Fruit fly (Drosophila melanogaster) whole organism, embryonic: ENCODE measurements around the gene Mfe2.

ENCODE experiments used
- CG10147 ChIP-seq: fragments of 200-800 bp; sonication (Bioruptor generic); optimal IDR thresholded peaks from 2 replicates; lab custom pipeline; 2019; ENCODE audit warnings: missing biosample characterization, mild to moderate bottlenecking, missing genetic modification characterization, moderate library complexity
- CG10267 ChIP-seq: fragments of 200-800 bp; sonication (Bioruptor generic); optimal IDR thresholded peaks from 2 replicates; lab custom pipeline; 2018; ENCODE audit warnings: missing biosample characterization, mild to moderate bottlenecking, missing genetic modification characterization, moderate library complexity
- CG12236 ChIP-seq: fragments of 200-800 bp; sonication (Bioruptor generic); optimal IDR thresholded peaks from 2 replicates; lab custom pipeline; 2016; ENCODE audit warnings: missing biosample characterization, missing genetic modification characterization
- CG15011 ChIP-seq: fragments of 200-800 bp; sonication (Bioruptor generic); optimal IDR thresholded peaks from 3 replicates; lab custom pipeline; 2018; ENCODE audit warnings: missing biosample characterization, mild to moderate bottlenecking, missing genetic modification characterization
- CG1529 ChIP-seq: fragments of 200-800 bp; sonication (Bioruptor generic); optimal IDR thresholded peaks from 3 replicates; lab custom pipeline; 2018; ENCODE audit warnings: missing biosample characterization, missing genetic modification characterization
- CG1603 ChIP-seq: fragments of 200-800 bp; sonication (Bioruptor generic); optimal IDR thresholded peaks from 2 replicates; lab custom pipeline; 2019; ENCODE audit warnings: missing biosample characterization, mild to moderate bottlenecking, missing genetic modification characterization, moderate library complexity
- CG17568 ChIP-seq: fragments of 200-800 bp; sonication (Bioruptor generic); optimal IDR thresholded peaks from 2 replicates; lab custom pipeline; 2018; ENCODE audit warnings: missing biosample characterization, mild to moderate bottlenecking, missing genetic modification characterization, moderate library complexity
- CG2116 ChIP-seq: fragments of 200-800 bp; sonication (Bioruptor generic); optimal IDR thresholded peaks from 3 replicates; lab custom pipeline; 2018; ENCODE audit warnings: missing biosample characterization, mild to moderate bottlenecking, missing genetic modification characterization
- CG2202 ChIP-seq: fragments of 200-800 bp; sonication (Bioruptor generic); optimal IDR thresholded peaks from 2 replicates; lab custom pipeline; 2018; ENCODE audit warnings: missing biosample characterization, mild to moderate bottlenecking, missing genetic modification characterization
- CG3726 ChIP-seq: fragments of 200-800 bp; sonication (Bioruptor generic); IDR thresholded peaks from 3 replicates; pipeline ENCODE4, ENCODE4 v1.3.6; 2022; ENCODE audit warnings: missing biosample characterization, missing genetic modification characterization
- CG7786 ChIP-seq: fragments of 200-800 bp; sonication (Bioruptor generic); optimal IDR thresholded peaks from 2 replicates; lab custom pipeline; 2016; ENCODE audit warnings: missing biosample characterization, missing genetic modification characterization
- CG7839 ChIP-seq: fragments of 200-800 bp; sonication (Bioruptor generic); optimal IDR thresholded peaks from 3 replicates; lab custom pipeline; 2018; ENCODE audit warnings: missing biosample characterization, mild to moderate bottlenecking, missing genetic modification characterization, moderate library complexity
- CG8944 ChIP-seq: fragments of 200-800 bp; sonication (Bioruptor generic); optimal IDR thresholded peaks from 3 replicates; lab custom pipeline; 2016; ENCODE audit warnings: missing biosample characterization, missing genetic modification characterization
- Dad ChIP-seq: fragments of 200-800 bp; sonication (Bioruptor generic); optimal IDR thresholded peaks from 3 replicates; lab custom pipeline; 2016; ENCODE audit warnings: missing biosample characterization, missing genetic modification characterization
- Dbx ChIP-seq: fragments of 200-800 bp; sonication (Bioruptor generic); IDR thresholded peaks from 3 replicates; pipeline ENCODE4 v1.3.6; 2022; ENCODE audit warnings: missing biosample characterization, missing genetic modification characterization
- Dll ChIP-seq: fragments of 200-800 bp; sonication (Bioruptor generic); IDR thresholded peaks from 4 replicates; pipeline ENCODE4 v1.3.6; 2022; ENCODE audit warnings: missing biosample characterization, missing genetic modification characterization; ENCODE audit not compliant: partially characterized antibody
- Doc3 ChIP-seq: fragments of 200-800 bp; sonication (Bioruptor generic); IDR thresholded peaks from 3 replicates; pipeline ENCODE4 v1.3.6; 2022; ENCODE audit warnings: missing biosample characterization, missing genetic modification characterization; ENCODE audit not compliant: partially characterized antibody
- Dp ChIP-seq: fragments of 200-800 bp; sonication (Bioruptor generic); optimal IDR thresholded peaks from 2 replicates; lab custom pipeline; 2018; ENCODE audit warnings: missing biosample characterization, mild to moderate bottlenecking, missing genetic modification characterization, moderate library complexity
- Dref ChIP-seq: fragments of 200-800 bp; sonication (Bioruptor generic); IDR thresholded peaks from 2 replicates; pipeline ENCODE4 v1.3.6; 2022; ENCODE audit warnings: missing biosample characterization, missing genetic modification characterization
- E2f2 ChIP-seq: fragments of 200-800 bp; sonication (Bioruptor generic); IDR thresholded peaks from 2 replicates; pipeline ENCODE4 v1.3.6; 2022; ENCODE audit warnings: missing biosample characterization, missing genetic modification characterization
- Ets97D ChIP-seq: fragments of 200-800 bp; sonication (Bioruptor generic); optimal IDR thresholded peaks from 3 replicates; lab custom pipeline; 2016; ENCODE audit warnings: missing biosample characterization, missing genetic modification characterization
- Fer3 ChIP-seq: fragments of 200-800 bp; sonication (Bioruptor generic); optimal IDR thresholded peaks from 2 replicates; lab custom pipeline; 2018; ENCODE audit warnings: missing biosample characterization, mild to moderate bottlenecking, missing genetic modification characterization, moderate library complexity
- Hsf ChIP-seq: fragments of 200-800 bp; sonication (Bioruptor generic); optimal IDR thresholded peaks from 3 replicates; lab custom pipeline; 2016; ENCODE audit warnings: missing biosample characterization, missing genetic modification characterization
- Kr ChIP-seq: fragments of 200-800 bp; sonication (Bioruptor generic); optimal IDR thresholded peaks from 2 replicates; lab custom pipeline; 2017; ENCODE audit warnings: missing biosample characterization, mild to moderate bottlenecking, missing genetic modification characterization
- Myb ChIP-seq: fragments of 200-800 bp; sonication (Bioruptor generic); optimal IDR thresholded peaks from 2 replicates; lab custom pipeline; 2016; ENCODE audit warnings: missing biosample characterization, missing genetic modification characterization
- Opbp ChIP-seq: fragments of 200-800 bp; sonication (Bioruptor generic); IDR thresholded peaks from 3 replicates; pipeline ENCODE4 v1.3.6; 2022; ENCODE audit warnings: missing biosample characterization, missing genetic modification characterization; ENCODE audit not compliant: partially characterized antibody
- Scr ChIP-seq: fragments of 200-800 bp; sonication (Bioruptor generic); IDR thresholded peaks from 2 replicates; pipeline ENCODE4 v1.3.6; 2022; ENCODE audit warnings: missing biosample characterization, missing genetic modification characterization; ENCODE audit not compliant: partially characterized antibody
- Six4 ChIP-seq: fragments of 200-800 bp; sonication (Bioruptor generic); optimal IDR thresholded peaks from 2 replicates; lab custom pipeline; 2016; ENCODE audit warnings: missing biosample characterization, missing genetic modification characterization
- Sry-δ ChIP-seq: fragments of 200-800 bp; sonication (Bioruptor generic); optimal IDR thresholded peaks from 2 replicates; lab custom pipeline; 2016; ENCODE audit warnings: missing biosample characterization, missing genetic modification characterization
- Ssrp ChIP-seq: fragments of 200-800 bp; sonication (Bioruptor generic); optimal IDR thresholded peaks from 2 replicates; lab custom pipeline; 2018; ENCODE audit warnings: missing biosample characterization, mild to moderate bottlenecking, missing genetic modification characterization, moderate library complexity
- chn ChIP-seq: fragments of 200-800 bp; sonication (Bioruptor generic); optimal IDR thresholded peaks from 2 replicates; lab custom pipeline; 2016; ENCODE audit warnings: missing biosample characterization, missing genetic modification characterization
- dmrt99B ChIP-seq: fragments of 200-800 bp; sonication (Bioruptor generic); optimal IDR thresholded peaks from 2 replicates; lab custom pipeline; 2018; ENCODE audit warnings: missing biosample characterization, mild to moderate bottlenecking, missing genetic modification characterization, moderate library complexity
- grn ChIP-seq: fragments of 200-800 bp; sonication (Bioruptor generic); optimal IDR thresholded peaks from 3 replicates; lab custom pipeline; 2017; ENCODE audit warnings: missing biosample characterization, missing genetic modification characterization
- knrl ChIP-seq: fragments of 200-800 bp; sonication (Bioruptor generic); IDR thresholded peaks from 3 replicates; pipeline ENCODE4 v1.3.6; 2022; ENCODE audit warnings: missing biosample characterization, missing genetic modification characterization; ENCODE audit not compliant: partially characterized antibody
- lilli ChIP-seq: fragments of 200-800 bp; sonication (Bioruptor generic); optimal IDR thresholded peaks from 3 replicates; lab custom pipeline; 2016; ENCODE audit warnings: missing biosample characterization, missing genetic modification characterization
- maf-S ChIP-seq: fragments of 200-800 bp; sonication (Bioruptor generic); optimal IDR thresholded peaks from 2 replicates; lab custom pipeline; 2016; ENCODE audit warnings: missing biosample characterization, missing genetic modification characterization
- nau ChIP-seq: fragments of 200-800 bp; sonication (Bioruptor generic); optimal IDR thresholded peaks from 3 replicates; lab custom pipeline; 2017; ENCODE audit warnings: missing biosample characterization, mild to moderate bottlenecking, missing genetic modification characterization, missing genetic modification reagents
- otp ChIP-seq: fragments of 200-800 bp; sonication (Bioruptor generic); IDR thresholded peaks from 3 replicates; pipeline ENCODE4, ENCODE4 v1.3.6; 2022; ENCODE audit warnings: missing biosample characterization, missing genetic modification characterization
- pfk ChIP-seq: fragments of 200-800 bp; sonication (Bioruptor generic); optimal IDR thresholded peaks from 2 replicates; lab custom pipeline; 2018; ENCODE audit warnings: missing biosample characterization, mild to moderate bottlenecking, missing genetic modification characterization, moderate library complexity
- pum ChIP-seq: fragments of 200-800 bp; sonication (Bioruptor generic); optimal IDR thresholded peaks from 2 replicates; lab custom pipeline; 2016; ENCODE audit warnings: missing biosample characterization, missing genetic modification characterization
- pzg ChIP-seq: fragments of 200-800 bp; sonication (Bioruptor generic); optimal IDR thresholded peaks from 3 replicates; lab custom pipeline; 2018; ENCODE audit warnings: missing biosample characterization, mild to moderate bottlenecking, missing genetic modification characterization, moderate library complexity
- sc ChIP-seq, 3 experiments: fragments of >200 bp in 2 of 3; fragments of 200-800 bp in 1 of 3; sonication (Bioruptor generic) in 1 of 3; optimal IDR thresholded peaks; 2 replicates in 2 of 3; 3 replicates in 1 of 3; lab custom pipeline; 2017; ENCODE audit warnings: mild to moderate bottlenecking in 1 of 3, missing biosample characterization in 1 of 3, missing genetic modification characterization in 1 of 3, missing genetic modification reagents in 1 of 3
- sens-2 ChIP-seq: fragments of 200-800 bp; sonication (Bioruptor generic); IDR thresholded peaks from 2 replicates; pipeline ENCODE4 v1.3.6; 2022; ENCODE audit warnings: missing biosample characterization, missing genetic modification characterization
- sim ChIP-seq: fragments of 200-800 bp; sonication (Bioruptor generic); IDR thresholded peaks from 2 replicates; pipeline ENCODE4 v1.3.6; 2022; ENCODE audit warnings: missing biosample characterization, missing genetic modification characterization
- slp2 ChIP-seq: fragments of 200-800 bp; sonication (Bioruptor generic); optimal IDR thresholded peaks from 2 replicates; lab custom pipeline; 2016; ENCODE audit warnings: missing biosample characterization, missing genetic modification characterization
- trem ChIP-seq: fragments of 200-800 bp; optimal IDR thresholded peaks from 3 replicates; lab custom pipeline; 2019; ENCODE audit warnings: missing biosample characterization, mild to moderate bottlenecking, missing genetic modification characterization, moderate library complexity
- unc-4 ChIP-seq: fragments of 200-800 bp; sonication (Bioruptor generic); IDR thresholded peaks from 2 replicates; pipeline ENCODE4 v1.3.6; 2022; ENCODE audit warnings: missing biosample characterization, missing genetic modification characterization; ENCODE audit not compliant: partially characterized antibody
- vnd ChIP-seq: fragments of 200-800 bp; sonication (Bioruptor generic); IDR thresholded peaks from 3 replicates; pipeline ENCODE4 v1.3.6; 2022; ENCODE audit warnings: missing biosample characterization, missing genetic modification characterization; ENCODE audit not compliant: partially characterized antibody
- wek ChIP-seq: fragments of 200-800 bp; sonication (Bioruptor generic); optimal IDR thresholded peaks from 3 replicates; lab custom pipeline; 2018; ENCODE audit warnings: missing biosample characterization, mild to moderate bottlenecking, missing genetic modification characterization, moderate library complexity
- zfh1 ChIP-seq: fragments of 200-800 bp; sonication (Bioruptor generic); IDR thresholded peaks from 3 replicates; pipeline ENCODE4 v1.3.6; 2022; ENCODE audit warnings: missing biosample characterization, missing genetic modification characterization

The Mfe2 gene

dm6 chrX:16321037-16321436 is 50.3 kb downstream of the Mfe2 start (continued):
- TF ChIP-seq Fer3 (tag; lab: Kevin White, UChicago) (no peak), CG2202 (tag; lab: Kevin White, UChicago) (no peak), Ets97D (GFP tag; lab: Kevin White, UChicago) (peak; percentile 51), grn (GFP tag; lab: Kevin White, UChicago) (no peak), sc (optimal IDR thresholded peaks at IDR 0.05; lab: Kevin White, UChicago) (no peak), sc (GFP tag; optimal IDR thresholded peaks at IDR 0.05; lab: Kevin White, UChicago) (no peak), Dad (GFP tag; lab: Kevin White, UChicago) (no peak), CG15011 (GFP tag; lab: Kevin White, UChicago) (no peak), Opbp (peak; percentile 17; the same call in 1 of the 3 replicates), Kr (GFP tag; lab: Kevin White, UChicago) (no peak), CG10267 (tag; lab: Kevin White, UChicago) (no peak), Ssrp (tag; lab: Kevin White, UChicago) (no peak), Dll (GFP tag; lab: Robert Waterston, UW) (0 out of 4 replicates have a peak, but pooled peaks have one; percentile 16), Myb (GFP tag; lab: Kevin White, UChicago) (no peak), Dbx (GFP tag; lab: Robert Waterston, UW) (no peak), slp2 (GFP tag; lab: Kevin White, UChicago) (no peak), maf-S (GFP tag; lab: Kevin White, UChicago) (no peak), CG10147 (GFP tag; lab: Kevin White, UChicago) (no peak), knrl (GFP tag; lab: Robert Waterston, UW) (no peak), CG2116 (peak; percentile 68), Dp (GFP tag; lab: Kevin White, UChicago) (peak; percentile 82), unc-4 (peak; percentile 19; the same call in 1 of the 2 replicates), CG3726 (GFP tag; lab: Robert Waterston, UW) (no peak), CG7786 (GFP tag; lab: Kevin White, UChicago) (no peak), pfk (GFP tag; lab: Kevin White, UChicago) (peak; percentile 75), Hsf (GFP tag; lab: Kevin White, UChicago) (no peak), CG1529 (GFP tag; lab: Kevin White, UChicago) (no peak), chn (GFP tag; lab: Kevin White, UChicago) (no peak), vnd (0 out of 3 replicates have a peak, but pooled peaks have one; percentile 31), Six4 (no peak), wek (GFP tag; lab: Kevin White, UChicago) (no peak), otp (GFP tag; lab: Robert Waterston, UW) (no peak), CG12236 (GFP tag; lab: Kevin White, UChicago) (no peak), Doc3 (GFP tag; lab: Robert Waterston, UW) (0 out of 3 replicates have a peak, but pooled peaks have one; percentile 13), Scr (peak; percentile 25), Dref (GFP tag; lab: Robert Waterston, UW) (peak; percentile 62), pzg (GFP tag; lab: Kevin White, UChicago) (peak; percentile 29), dmrt99B (tag; lab: Kevin White, UChicago) (no peak), Sry-δ (GFP tag; lab: Kevin White, UChicago) (peak; percentile 1), nau (no peak), sim (no peak), lilli (no peak), zfh1 (GFP tag; lab: Robert Waterston, UW) (no peak), E2f2 (GFP tag; lab: Robert Waterston, UW) (peak; percentile 86), CG8944 (GFP tag; lab: Kevin White, UChicago) (no peak), sens-2 (GFP tag; lab: Robert Waterston, UW) (no peak), trem (no peak), CG7839 (tag; lab: Kevin White, UChicago) (no peak), pum (GFP tag; lab: Kevin White, UChicago) (no peak), CG1603 (tag; lab: Kevin White, UChicago) (peak; percentile 32), CG17568 (GFP tag; lab: Kevin White, UChicago) (no peak)
